Worm (Caenorhabditis elegans) whole organism, mixed stage, embryonic: ENCODE data around the gene atl-1.

Experiments used
- lin-13 ChIP-seq: fragments of 150-350 bp; optimal IDR thresholded peaks from 2 replicates; lab custom pipeline; 2014; ENCODE audit warnings: missing biosample characterization, missing genetic modification characterization
- lin-32 ChIP-seq: fragments of 200-800 bp; sonication (Bioruptor generic); optimal IDR thresholded peaks from 2 replicates; lab custom pipeline; 2018; ENCODE audit warnings: mild to moderate bottlenecking, missing genetic modification characterization, missing compliant biosample characterization
- unc-39 ChIP-seq: fragments of 150-350 bp; optimal IDR thresholded peaks from 2 replicates; lab custom pipeline; 2014; ENCODE audit warnings: missing biosample characterization, missing genetic modification characterization

- no peak for TF ChIP-seq lin-13 (tag; lab: Kevin White, UChicago)
- no peak for TF ChIP-seq unc-39 (tag; lab: Kevin White, UChicago)
- TF ChIP-seq lin-32, result no peak
Observed at ce11 chrV:9616687-9617086, 28.7 kb downstream of the atl-1 start.
